Fruit fly (Drosophila melanogaster) whole organism, prepupa: Measurements from ENCODE around the gene CG6830.

Experiments used
- CG10631 ChIP-seq: fragments of 200-800 bp; sonication (Bioruptor generic); optimal IDR thresholded peaks from 2 replicates; lab custom pipeline; 2016; ENCODE audit warnings: missing biosample characterization, missing genetic modification characterization
- CG10669 ChIP-seq: fragments of 200-800 bp; sonication (Bioruptor generic); optimal IDR thresholded peaks from 3 replicates; lab custom pipeline; 2018; ENCODE audit warnings: missing biosample characterization, mild to moderate bottlenecking, missing genetic modification characterization, moderate library complexity
- CG11762 ChIP-seq: fragments of 200-800 bp; sonication (Bioruptor generic); optimal IDR thresholded peaks from 3 replicates; lab custom pipeline; 2016; ENCODE audit warnings: missing biosample characterization, missing genetic modification characterization; ENCODE audit not compliant: insufficient read depth
- CG15336 ChIP-seq: fragments of 200-800 bp; sonication (Bioruptor generic); IDR thresholded peaks from 2 replicates; pipeline ENCODE4 v1.3.6; 2022; ENCODE audit warnings: missing biosample characterization, missing genetic modification characterization
- CG1621 ChIP-seq: fragments of 200-800 bp; sonication (Bioruptor generic); optimal IDR thresholded peaks from 3 replicates; lab custom pipeline; 2018; ENCODE audit warnings: missing biosample characterization, mild to moderate bottlenecking, missing genetic modification characterization
- CG16779 ChIP-seq: fragments of 200-800 bp; sonication (Bioruptor generic); optimal IDR thresholded peaks from 3 replicates; lab custom pipeline; 2017; ENCODE audit warnings: missing biosample characterization, mild to moderate bottlenecking, missing genetic modification characterization
- CG3032 ChIP-seq: fragments of 200-800 bp; optimal IDR thresholded peaks from 2 replicates; lab custom pipeline; 2019; ENCODE audit warnings: missing biosample characterization, mild to moderate bottlenecking, missing genetic modification characterization, moderate library complexity
- CG31627 ChIP-seq: fragments of 200-800 bp; sonication (Bioruptor generic); optimal IDR thresholded peaks from 3 replicates; lab custom pipeline; 2016; ENCODE audit warnings: missing biosample characterization, missing genetic modification characterization
- CG32006 ChIP-seq: fragments of 200-800 bp; sonication (Bioruptor generic); optimal IDR thresholded peaks from 3 replicates; lab custom pipeline; 2017; ENCODE audit warnings: missing biosample characterization, mild to moderate bottlenecking, missing genetic modification characterization
- CG34406 ChIP-seq: fragments of 200-800 bp; sonication (Bioruptor generic); optimal IDR thresholded peaks from 3 replicates; lab custom pipeline; 2016; ENCODE audit warnings: missing biosample characterization, missing genetic modification characterization
- CG4318 ChIP-seq: fragments of 200-800 bp; sonication (Bioruptor generic); optimal IDR thresholded peaks from 3 replicates; lab custom pipeline; 2017; ENCODE audit warnings: missing biosample characterization, mild to moderate bottlenecking, missing genetic modification characterization
- CG6163 ChIP-seq: fragments of 200-800 bp; sonication (Bioruptor generic); IDR thresholded peaks from 3 replicates; pipeline ENCODE4 v1.3.6; 2022; ENCODE audit warnings: missing biosample characterization, missing genetic modification characterization
- CG6792 ChIP-seq: fragments of 200-800 bp; sonication (Bioruptor generic); optimal IDR thresholded peaks from 3 replicates; lab custom pipeline; 2016; ENCODE audit warnings: missing biosample characterization, missing genetic modification characterization
- CG6808 ChIP-seq: fragments of 200-800 bp; sonication (Bioruptor generic); optimal IDR thresholded peaks from 3 replicates; lab custom pipeline; 2017; ENCODE audit warnings: missing biosample characterization, missing genetic modification characterization, mild to moderate bottlenecking, moderate library complexity, missing genetic modification reagents
- CG6854 ChIP-seq: fragments of 200-800 bp; sonication (Bioruptor generic); optimal IDR thresholded peaks from 2 replicates; lab custom pipeline; 2017; ENCODE audit warnings: missing biosample characterization, mild to moderate bottlenecking, missing genetic modification characterization
- CG7368 ChIP-seq: fragments of 200-800 bp; sonication (Bioruptor generic); optimal IDR thresholded peaks from 3 replicates; lab custom pipeline; 2016; ENCODE audit warnings: missing biosample characterization, missing genetic modification characterization
- CG8119 ChIP-seq: fragments of 200-800 bp; sonication (Bioruptor generic); IDR thresholded peaks from 3 replicates; pipeline ENCODE4 v1.3.6; 2022; ENCODE audit warnings: missing biosample characterization, missing genetic modification characterization
- CG9139 ChIP-seq: fragments of 200-800 bp; sonication (Bioruptor generic); optimal IDR thresholded peaks from 3 replicates; lab custom pipeline; 2017; ENCODE audit warnings: missing biosample characterization, mild to moderate bottlenecking, missing genetic modification characterization
- Eip75B ChIP-seq: fragments of 200-800 bp; sonication (Bioruptor generic); optimal IDR thresholded peaks from 3 replicates; lab custom pipeline; 2016; ENCODE audit warnings: missing biosample characterization, missing genetic modification characterization
- Eip93F ChIP-seq: fragments of 200-800 bp; sonication (Bioruptor generic); optimal IDR thresholded peaks from 2 replicates; lab custom pipeline; 2016; ENCODE audit warnings: missing biosample characterization, mild to moderate bottlenecking, missing genetic modification characterization
- Ets21C ChIP-seq: fragments of 200-800 bp; sonication (Bioruptor generic); optimal IDR thresholded peaks from 3 replicates; lab custom pipeline; 2016; ENCODE audit warnings: missing biosample characterization, missing genetic modification characterization
- Ets96B ChIP-seq: fragments of 200-800 bp; optimal IDR thresholded peaks from 2 replicates; lab custom pipeline; 2019; ENCODE audit warnings: missing biosample characterization, mild to moderate bottlenecking, missing genetic modification characterization, moderate library complexity
- Gug ChIP-seq: fragments of 200-800 bp; sonication (Bioruptor generic); IDR thresholded peaks from 2 replicates; pipeline ENCODE4 v1.3.6; 2022; ENCODE audit warnings: missing biosample characterization, missing genetic modification characterization
- Hr38 ChIP-seq: sonication (Bioruptor generic); optimal IDR thresholded peaks from 2 replicates; lab custom pipeline; 2016; ENCODE audit warnings: missing biosample characterization, missing genetic modification characterization
- Hr4 ChIP-seq: fragments of 200-800 bp; sonication (Bioruptor generic); optimal IDR thresholded peaks from 3 replicates; lab custom pipeline; 2016; ENCODE audit warnings: missing biosample characterization, missing genetic modification characterization
- Lpt ChIP-seq: fragments of 200-800 bp; sonication (Bioruptor generic); optimal IDR thresholded peaks from 3 replicates; lab custom pipeline; 2016; ENCODE audit warnings: missing biosample characterization, missing genetic modification characterization
- Met ChIP-seq: fragments of 200-800 bp; sonication (Bioruptor generic); optimal IDR thresholded peaks from 3 replicates; lab custom pipeline; 2016; ENCODE audit warnings: missing biosample characterization, missing genetic modification characterization
- Smox ChIP-seq: fragments of 200-800 bp; sonication (Bioruptor generic); optimal IDR thresholded peaks from 3 replicates; lab custom pipeline; 2016; ENCODE audit warnings: missing biosample characterization, missing genetic modification characterization
- Sox102F ChIP-seq: fragments of 200-800 bp; sonication (Bioruptor generic); optimal IDR thresholded peaks from 2 replicates; lab custom pipeline; 2016; ENCODE audit warnings: missing biosample characterization, mild to moderate bottlenecking, missing genetic modification characterization
- Sox14 ChIP-seq: fragments of 200-800 bp; sonication (Bioruptor generic); optimal IDR thresholded peaks from 3 replicates; lab custom pipeline; 2016; ENCODE audit warnings: missing biosample characterization, missing genetic modification characterization
- Sox15 ChIP-seq: fragments of 200-800 bp; sonication (Bioruptor generic); optimal IDR thresholded peaks from 3 replicates; lab custom pipeline; 2016; ENCODE audit warnings: missing biosample characterization, missing genetic modification characterization
- achi ChIP-seq: fragments of 200-800 bp; sonication (Bioruptor generic); optimal IDR thresholded peaks from 3 replicates; lab custom pipeline; 2016; ENCODE audit warnings: missing biosample characterization, missing genetic modification characterization
- cyc ChIP-seq: fragments of 200-800 bp; sonication (Bioruptor generic); optimal IDR thresholded peaks from 3 replicates; lab custom pipeline; 2016; ENCODE audit warnings: missing biosample characterization, missing genetic modification characterization
- dac ChIP-seq: fragments of 200-800 bp; sonication (Bioruptor generic); optimal IDR thresholded peaks from 2 replicates; lab custom pipeline; 2017; ENCODE audit warnings: missing biosample characterization, mild to moderate bottlenecking, missing genetic modification characterization
- dsx ChIP-seq: fragments of 200-800 bp; optimal IDR thresholded peaks from 3 replicates; lab custom pipeline; 2019; ENCODE audit warnings: missing biosample characterization, mild to moderate bottlenecking, missing genetic modification characterization, moderate library complexity; ENCODE audit not compliant: poor library complexity, severe bottlenecking
- eg ChIP-seq: fragments of 200-800 bp; sonication (Bioruptor generic); IDR thresholded peaks from 3 replicates; pipeline ENCODE4 v1.3.6; 2022; ENCODE audit warnings: missing biosample characterization, missing genetic modification characterization
- fd59A ChIP-seq: fragments of 200-800 bp; sonication (Bioruptor generic); optimal IDR thresholded peaks from 2 replicates; lab custom pipeline; 2017; ENCODE audit warnings: missing biosample characterization, mild to moderate bottlenecking, missing genetic modification characterization, missing genetic modification reagents
- fd85E ChIP-seq: fragments of 200-800 bp; sonication (Bioruptor generic); optimal IDR thresholded peaks from 3 replicates; lab custom pipeline; 2016; ENCODE audit warnings: missing biosample characterization, missing genetic modification characterization
- fkh ChIP-seq: fragments of 200-800 bp; sonication (Bioruptor generic); optimal IDR thresholded peaks from 3 replicates; lab custom pipeline; 2017; ENCODE audit warnings: missing biosample characterization, mild to moderate bottlenecking, missing genetic modification characterization, moderate library complexity
- lz ChIP-seq: fragments of 200-800 bp; sonication (Bioruptor generic); optimal IDR thresholded peaks from 3 replicates; lab custom pipeline; 2016; ENCODE audit warnings: missing biosample characterization, missing genetic modification characterization
- net ChIP-seq: fragments of 200-800 bp; sonication (Bioruptor generic); optimal IDR thresholded peaks from 3 replicates; lab custom pipeline; 2016; ENCODE audit warnings: missing biosample characterization, missing genetic modification characterization
- pdm3 ChIP-seq: fragments of 200-800 bp; sonication (Bioruptor generic); optimal IDR thresholded peaks from 3 replicates; lab custom pipeline; 2016; ENCODE audit warnings: missing biosample characterization, missing genetic modification characterization
- salr ChIP-seq, 2 experiments: fragments of 200-800 bp; sonication (Bioruptor generic); optimal IDR thresholded peaks; 3 replicates each; lab custom pipeline; 2016 to 2018; ENCODE audit warnings: missing biosample characterization in 2 of 2, missing genetic modification characterization in 2 of 2, mild to moderate bottlenecking in 1 of 2
- spab ChIP-seq: fragments of 200-800 bp; sonication (Bioruptor generic); optimal IDR thresholded peaks from 2 replicates; lab custom pipeline; 2017; ENCODE audit warnings: missing biosample characterization, mild to moderate bottlenecking, missing genetic modification characterization, missing genetic modification reagents
- ss ChIP-seq, 2 experiments: fragments of 200-800 bp; sonication (Bioruptor generic); optimal IDR thresholded peaks; 2 replicates in 1 of 2; 3 replicates in 1 of 2; lab custom pipeline; 2017 to 2018; ENCODE audit warnings: mild to moderate bottlenecking in 2 of 2, missing biosample characterization in 2 of 2, missing genetic modification characterization in 2 of 2, moderate library complexity in 1 of 2
- svp ChIP-seq: fragments of 200-800 bp; sonication (Bioruptor generic); peaks from one replicate; lab custom pipeline; 2016; ENCODE audit warnings: missing biosample characterization, missing genetic modification characterization
- topi ChIP-seq: fragments of 200-800 bp; sonication (Bioruptor generic); optimal IDR thresholded peaks from 3 replicates; lab custom pipeline; 2016; ENCODE audit warnings: missing biosample characterization, missing genetic modification characterization
- vri ChIP-seq: fragments of 200-800 bp; sonication (Bioruptor generic); optimal IDR thresholded peaks from 3 replicates; lab custom pipeline; 2016; ENCODE audit warnings: missing biosample characterization, mild to moderate bottlenecking, missing genetic modification characterization

Gene CG6830

DNA sequence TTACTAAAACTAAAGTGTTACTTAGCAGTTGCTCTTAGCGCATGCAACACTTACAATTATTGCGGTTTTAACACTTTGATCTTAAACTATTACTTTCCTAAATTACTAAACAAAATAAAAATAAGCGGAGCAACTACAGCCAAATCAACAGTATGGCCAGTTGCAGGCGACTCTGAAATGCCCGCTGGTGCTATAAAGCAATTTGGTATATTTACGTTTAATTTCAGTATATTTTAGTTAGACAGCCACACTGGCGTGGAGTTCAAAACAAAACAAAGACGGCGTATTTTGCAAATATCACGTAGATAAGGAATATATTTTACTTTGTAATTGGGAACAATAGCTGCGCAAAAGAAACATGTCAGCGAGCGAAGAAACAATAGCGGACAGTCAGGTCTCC lies 4.6 kb downstream of the CG6830 start, which contains the start of the genes Taf12 and Ho (continued):
- TF ChIP-seq CG8119 (GFP tag; lab: Robert Waterston, UW): no peak
- no peak for TF ChIP-seq lz (GFP tag; lab: Kevin White, UChicago)
- TF ChIP-seq topi (GFP tag; lab: Kevin White, UChicago): no peak
- TF ChIP-seq CG1621 (tag; lab: Kevin White, UChicago): no peak
- TF ChIP-seq Sox15 (GFP tag; lab: Kevin White, UChicago): no peak
- no peak for TF ChIP-seq CG6792
- TF ChIP-seq, all 60 proteins: peak for 6

- TF ChIP-seq Ets96B (peak; percentile 95), Hr4 (peak; percentile 92), CG6163 (GFP tag; lab: Robert Waterston, UW) (peak; percentile 95), dac (peak; percentile 72), CG10631 (GFP tag; lab: Kevin White, UChicago) (peak; percentile 92), CG3032 (tag; lab: Kevin White, UChicago) (peak; percentile 97), vri (GFP tag; lab: Kevin White, UChicago) (peak; percentile 59), CG31627 (GFP tag; lab: Kevin White, UChicago) (peak; percentile 91), Hr38 (no peak), CG16779 (peak; percentile 80), CG10669 (GFP tag; lab: Kevin White, UChicago) (peak; percentile 93), Smox (GFP tag; lab: Kevin White, UChicago) (peak; percentile 91), CG34406 (GFP tag; lab: Kevin White, UChicago) (peak; percentile 90), fd85E (peak; percentile 6), Lpt (GFP tag; lab: Kevin White, UChicago) (peak; percentile 89), achi (GFP tag; lab: Kevin White, UChicago) (peak; percentile 88), spab (GFP tag; lab: Kevin White, UChicago) (peak; percentile 83), fkh (GFP tag; lab: Kevin White, UChicago) (peak; percentile 92), Sox102F (no peak), fd59A (GFP tag; lab: Kevin White, UChicago) (peak; percentile 82), Gug (peak; percentile 95), Sox14 (GFP tag; lab: Kevin White, UChicago) (peak; percentile 92), CG11762 (peak; percentile 87), CG15336 (GFP tag; lab: Robert Waterston, UW) (peak; percentile 92), CG6792 (peak; percentile 88), CG6854 (GFP tag; lab: Kevin White, UChicago) (peak; percentile 27), cyc (peak; percentile 91), Met (GFP tag; lab: Kevin White, UChicago) (peak; percentile 87), dsx (GFP tag; lab: Kevin White, UChicago) (peak; percentile 94), CG6808 (peak; percentile 84), Sox15 (GFP tag; lab: Kevin White, UChicago) (peak; percentile 87), CG7368 (GFP tag; lab: Kevin White, UChicago) (peak; percentile 79), CG9139 (GFP tag; lab: Kevin White, UChicago) (peak; percentile 82), pdm3 (GFP tag; lab: Kevin White, UChicago) (peak; percentile 94), ss (GFP tag; optimal IDR thresholded peaks at IDR 0.05; lab: Kevin White, UChicago) (peak in 1 of 2 experiments; percentile 90), svp (peak; percentile 96), Eip93F (peak; percentile 3), lz (GFP tag; lab: Kevin White, UChicago) (peak; percentile 91), eg (GFP tag; lab: Robert Waterston, UW) (peak; percentile 98), CG32006 (peak; percentile 92), CG1621 (tag; lab: Kevin White, UChicago) (peak; percentile 86), CG4318 (GFP tag; lab: Kevin White, UChicago) (no peak), CG8119 (GFP tag; lab: Robert Waterston, UW) (peak; percentile 95), Ets21C (peak; percentile 82), net (peak; percentile 91), salr (GFP tag; optimal IDR thresholded peaks at IDR 0.05; lab: Kevin White, UChicago) (peak in 1 of 2 experiments; percentile 81), Eip75B (no peak), topi (GFP tag; lab: Kevin White, UChicago) (peak; percentile 90)
Observed at dm6 chr3R:11678016-11678415, 6.1 kb downstream of the CG6830 start, which contains the start of gene CG18476. CG18476 (minus strand) TSS chr3R:11678116.
